Worm (Caenorhabditis elegans) whole organism, young adult: ENCODE results near the gene nhr-114.

Source experiments
- C17E4.6 ChIP-seq: fragments of 200-800 bp; sonication (Bioruptor generic); IDR thresholded peaks from 2 replicates; pipeline ENCODE4 v1.3.6; 2022; ENCODE audit warnings: missing genetic modification reagents, missing genetic modification characterization, missing compliant biosample characterization
- F49E8.2 ChIP-seq: sonication (generic microtip); optimal IDR thresholded peaks from 3 replicates; lab custom pipeline; 2017; ENCODE audit warnings: missing genetic modification characterization, mild to moderate bottlenecking, missing compliant biosample characterization, antibody characterized with exemption, moderate library complexity; ENCODE audit not compliant: insufficient read depth
- F57C9.4 ChIP-seq: sonication (generic microtip); optimal IDR thresholded peaks from 2 replicates; lab custom pipeline; 2017; ENCODE audit warnings: mild to moderate bottlenecking, missing genetic modification characterization, missing compliant biosample characterization
- T07F8.4 ChIP-seq: sonication (generic microtip); optimal IDR thresholded peaks from 2 replicates; lab custom pipeline; 2016; ENCODE audit warnings: mild to moderate bottlenecking, missing genetic modification characterization, moderate library complexity, missing compliant biosample characterization
- Y95B8A.8 ChIP-seq: fragments of 200-800 bp; sonication (Bioruptor generic); IDR thresholded peaks from 2 replicates; pipeline ENCODE4 v1.3.6; 2022; ENCODE audit warnings: missing genetic modification reagents, missing genetic modification characterization, missing compliant biosample characterization
- ccch-3 ChIP-seq: fragments of 200-800 bp; sonication (Bioruptor generic); optimal IDR thresholded peaks from 2 replicates; lab custom pipeline; 2018; ENCODE audit warnings: mild to moderate bottlenecking, missing genetic modification characterization, missing compliant biosample characterization
- madf-8 ChIP-seq: fragments of 200-800 bp; sonication (Bioruptor generic); conservative IDR thresholded peaks from 2 replicates; pipeline ENCODE4 v1.3.6; 2022; ENCODE audit warnings: missing genetic modification reagents, missing genetic modification characterization, missing compliant biosample characterization
- mel-28 ChIP-seq: sonication (generic microtip); optimal IDR thresholded peaks from 2 replicates; lab custom pipeline; 2016; ENCODE audit warnings: borderline replicate concordance, mild to moderate bottlenecking, missing genetic modification characterization, missing compliant biosample characterization
- snpc-4 ChIP-seq, 5 experiments: fragments of 150-350 bp in 1 of 5; sonication (generic microtip) in 4 of 5; optimal IDR thresholded peaks; 2 replicates each; lab custom pipeline; 2014 to 2018; ENCODE audit warnings: missing genetic modification characterization in 5 of 5, missing biosample characterization in 3 of 5, antibody characterized with exemption in 2 of 5, mild to moderate bottlenecking in 2 of 5, missing compliant biosample characterization in 2 of 5, missing genotype in 2 of 5, moderate library complexity in 2 of 5, missing genetic modification reagents in 1 of 5
- unc-130 ChIP-seq: sonication (generic microtip); optimal IDR thresholded peaks from 2 replicates; lab custom pipeline; 2016; ENCODE audit warnings: missing genetic modification reagents, missing genetic modification characterization, missing compliant biosample characterization
- unc-62 ChIP-seq: fragments of 150-350 bp; optimal IDR thresholded peaks from 2 replicates; lab custom pipeline; 2014; ENCODE audit warnings: missing biosample characterization, missing genetic modification reagents, missing genetic modification characterization

DNA sequence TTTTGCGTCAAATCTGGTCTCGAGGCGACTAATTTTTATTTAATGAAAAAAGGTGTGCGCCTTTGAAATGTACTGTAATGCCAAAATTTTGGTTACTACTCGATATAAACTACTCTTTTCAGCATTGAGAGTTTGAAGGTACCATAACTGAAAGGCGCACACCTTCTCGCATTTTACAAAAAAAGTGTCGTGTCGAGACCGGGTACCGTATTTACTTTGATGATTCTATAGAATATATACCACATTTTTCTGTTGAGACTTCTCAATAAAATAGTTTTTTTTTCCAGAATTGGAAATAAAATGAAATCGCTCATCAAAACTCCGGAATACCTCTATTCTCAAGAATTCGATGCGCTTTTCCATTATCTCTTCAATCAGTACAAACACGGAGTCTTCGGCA lies 24.1 kb upstream of the nhr-114 start, which contains the start of gene Y45G5AM.4:
- no peak for TF ChIP-seq F49E8.2 (tag; lab: Kevin White, UChicago)
- no peak for TF ChIP-seq mel-28 (tag; lab: Kevin White, UChicago)
- no peak for TF ChIP-seq snpc-4 (GFP tag; optimal IDR thresholded peaks at IDR 0.05; lab: Kevin White, UChicago)
- TF ChIP-seq snpc-4 (tag; optimal IDR thresholded peaks at IDR 0.05; lab: Kevin White, UChicago), result no peak
- TF ChIP-seq F57C9.4, result no peak
- TF ChIP-seq T07F8.4, result no peak
- no peak for TF ChIP-seq madf-8 (GFP tag; lab: Robert Waterston, UW)
- TF ChIP-seq unc-62 (GFP tag; lab: Kevin White, UChicago), result no peak
- TF ChIP-seq unc-130 (GFP tag; lab: Kevin White, UChicago), result no peak
- TF ChIP-seq ccch-3 (GFP tag; lab: Kevin White, UChicago), result no peak
- no peak for TF ChIP-seq Y95B8A.8 (GFP tag; lab: Robert Waterston, UW)
- no peak for TF ChIP-seq C17E4.6
